Fruit fly (Drosophila melanogaster) whole organism, pupa: ENCODE data around the gene Nup358.

Source experiments
- CG10348 ChIP-seq: fragments of 200-800 bp; sonication (Bioruptor generic); IDR thresholded peaks from 2 replicates; pipeline ENCODE4 v1.3.6; 2022; ENCODE audit warnings: missing biosample characterization, missing genetic modification characterization
- CG12605 ChIP-seq: fragments of 200-800 bp; sonication (Bioruptor generic); IDR thresholded peaks from 2 replicates; pipeline ENCODE4 v1.3.6; 2022; ENCODE audit warnings: missing biosample characterization, missing genetic modification characterization
- CG13204 ChIP-seq: fragments of 200-800 bp; sonication (Bioruptor generic); optimal IDR thresholded peaks from 2 replicates; lab custom pipeline; 2018; ENCODE audit warnings: missing biosample characterization, mild to moderate bottlenecking, missing genetic modification characterization, moderate library complexity
- CG14655 ChIP-seq: fragments of 200-800 bp; sonication (Bioruptor generic); optimal IDR thresholded peaks from 3 replicates; lab custom pipeline; 2017; ENCODE audit warnings: mild to moderate bottlenecking, missing biosample characterization, missing genetic modification reagents, missing genetic modification characterization
- CG15710 ChIP-seq: fragments of 200-800 bp; sonication (Bioruptor generic); optimal IDR thresholded peaks from 2 replicates; lab custom pipeline; 2018; ENCODE audit warnings: missing biosample characterization, mild to moderate bottlenecking, missing genetic modification characterization, moderate library complexity
- CG17806 ChIP-seq: fragments of 200-800 bp; sonication (Bioruptor generic); optimal IDR thresholded peaks from 2 replicates; lab custom pipeline; 2018; ENCODE audit warnings: missing biosample characterization, mild to moderate bottlenecking, missing genetic modification characterization, moderate library complexity
- CG32121 ChIP-seq: fragments of 200-800 bp; sonication (Bioruptor generic); IDR thresholded peaks from 2 replicates; pipeline ENCODE4 v1.3.6; 2022; ENCODE audit warnings: missing biosample characterization, missing genetic modification characterization
- CG34367 ChIP-seq: fragments of 200-800 bp; sonication (Bioruptor generic); optimal IDR thresholded peaks from 2 replicates; lab custom pipeline; 2018; ENCODE audit warnings: missing biosample characterization, mild to moderate bottlenecking, missing genetic modification characterization
- CG4496 ChIP-seq: fragments of 200-800 bp; sonication (Bioruptor generic); IDR thresholded peaks from 3 replicates; pipeline ENCODE4 v1.3.6; 2022; ENCODE audit warnings: missing biosample characterization, missing genetic modification characterization
- CG8159 ChIP-seq: fragments of 200-800 bp; sonication (Bioruptor generic); optimal IDR thresholded peaks from 3 replicates; lab custom pipeline; 2018; ENCODE audit warnings: missing biosample characterization, mild to moderate bottlenecking, missing genetic modification characterization, moderate library complexity
- CG8301 ChIP-seq: fragments of 200-800 bp; sonication (Bioruptor generic); optimal IDR thresholded peaks from 2 replicates; lab custom pipeline; 2018; ENCODE audit warnings: missing biosample characterization, mild to moderate bottlenecking, missing genetic modification characterization
- CG9948 ChIP-seq: fragments of 200-800 bp; sonication (Bioruptor generic); optimal IDR thresholded peaks from 2 replicates; lab custom pipeline; 2018; ENCODE audit warnings: missing biosample characterization, mild to moderate bottlenecking, missing genetic modification characterization, moderate library complexity
- D1 ChIP-seq: fragments of 200-800 bp; sonication (Bioruptor generic); optimal IDR thresholded peaks from 2 replicates; lab custom pipeline; 2018; ENCODE audit warnings: missing biosample characterization, mild to moderate bottlenecking, missing genetic modification characterization, moderate library complexity
- EcR ChIP-seq: fragments of 200-800 bp; sonication (Bioruptor generic); optimal IDR thresholded peaks from 3 replicates; lab custom pipeline; 2019; ENCODE audit warnings: missing biosample characterization, missing genetic modification characterization, mild to moderate bottlenecking, moderate library complexity, missing genetic modification reagents
- Ets98B ChIP-seq: fragments of 200-800 bp; sonication (Bioruptor generic); IDR thresholded peaks from 2 replicates; pipeline ENCODE4 v1.3.6; 2022; ENCODE audit warnings: missing biosample characterization, missing genetic modification characterization
- Pif1A ChIP-seq: fragments of 200-800 bp; sonication (Bioruptor generic); optimal IDR thresholded peaks from 3 replicates; lab custom pipeline; 2016; ENCODE audit warnings: missing biosample characterization, missing genetic modification characterization
- Pif1B ChIP-seq: fragments of 200-800 bp; sonication (Bioruptor generic); optimal IDR thresholded peaks from 3 replicates; lab custom pipeline; 2016; ENCODE audit warnings: missing biosample characterization, missing genetic modification characterization
- Snoo ChIP-seq: fragments of 200-800 bp; sonication (Bioruptor generic); optimal IDR thresholded peaks from 3 replicates; lab custom pipeline; 2017; ENCODE audit warnings: missing biosample characterization, mild to moderate bottlenecking, missing genetic modification characterization, inconsistent platforms
- fd96Ca ChIP-seq: fragments of 200-800 bp; sonication (Bioruptor generic); IDR thresholded peaks from 3 replicates; pipeline ENCODE4 v1.3.6; 2022; ENCODE audit warnings: missing biosample characterization, missing genetic modification characterization
- gl ChIP-seq: fragments of 200-800 bp; sonication (Bioruptor generic); optimal IDR thresholded peaks from 2 replicates; lab custom pipeline; 2018; ENCODE audit warnings: missing biosample characterization, mild to moderate bottlenecking, missing genetic modification characterization
- rn ChIP-seq: fragments of 200-800 bp; sonication (Bioruptor generic); IDR thresholded peaks from 2 replicates; pipeline ENCODE4 v1.3.6; 2022; ENCODE audit warnings: missing biosample characterization, missing genetic modification characterization

Nup358 gene

DNA sequence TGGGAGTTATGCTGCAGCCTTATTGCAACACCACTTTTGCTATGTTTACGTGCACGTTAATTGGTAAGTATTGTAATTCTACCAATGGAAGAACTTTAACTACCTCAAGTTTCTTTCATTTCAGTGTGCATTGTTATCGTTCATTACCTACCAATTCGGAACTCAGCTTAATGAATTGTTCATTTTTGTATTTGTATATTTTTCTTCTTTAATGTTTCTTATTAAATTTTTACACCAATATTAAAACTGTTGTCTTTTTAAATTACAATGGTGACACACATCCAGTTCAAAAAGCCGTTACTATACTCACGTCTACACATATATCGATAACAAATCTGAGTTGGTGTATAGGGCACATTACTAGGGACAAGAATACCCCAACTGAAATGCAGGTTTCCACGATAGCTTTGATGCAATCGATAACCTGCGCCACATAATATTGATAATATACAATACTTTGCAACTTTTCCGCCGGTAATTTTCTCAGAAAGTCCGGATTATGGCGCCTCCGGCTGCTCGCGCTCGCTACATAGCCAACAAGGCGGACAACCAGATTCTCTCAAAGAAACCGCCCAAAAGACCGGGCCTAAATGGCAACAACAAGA is 27.8 kb upstream of the Nup358 start, which contains the start of gene Alg9:
Alg9 (plus strand) TSS at position 387 of the 605 bp plus-strand sequence.
- TF ChIP-seq CG8301 (tag; lab: Kevin White, UChicago), result no peak
- TF ChIP-seq, all 21 proteins: peak for 0

dm6 chr3R:25225483-25225882 is 23.7 kb upstream of the Nup358 start:
- TF ChIP-seq EcR (no peak), CG15710 (tag; lab: Kevin White, UChicago) (no peak), rn (GFP tag; lab: Robert Waterston, UW) (no peak), Ets98B (GFP tag; lab: Robert Waterston, UW) (no peak), CG17806 (tag; lab: Kevin White, UChicago) (no peak), Pif1B (no peak), CG9948 (tag; lab: Kevin White, UChicago) (no peak), gl (tag; lab: Kevin White, UChicago) (no peak), Snoo (tag; lab: Kevin White, UChicago) (no peak), CG4496 (GFP tag; lab: Robert Waterston, UW) (no peak), CG13204 (GFP tag; lab: Kevin White, UChicago) (no peak)

dm6 chr3R:25232271-25232989 is 16.7 kb upstream of the Nup358 start, which contains the start of gene Cad96Cb:
TSS of gene Cad96Cb (minus strand) at chr3R:25232321.
- TF ChIP-seq CG15710 (tag; lab: Kevin White, UChicago), result peak; percentile 91
- peak; percentile 93 for TF ChIP-seq Pif1A (GFP tag; lab: Kevin White, UChicago)
- TF ChIP-seq Pif1B, result peak; percentile 90
- TF ChIP-seq CG34367 (tag; lab: Kevin White, UChicago), result peak; percentile 82
- TF ChIP-seq CG17806 (tag; lab: Kevin White, UChicago), result peak; percentile 84
- peak; percentile 92 for TF ChIP-seq CG8159 (tag; lab: Kevin White, UChicago)
- TF ChIP-seq EcR, result no peak
- peak; percentile 49 for TF ChIP-seq CG12605 (GFP tag; lab: Robert Waterston, UW)
- TF ChIP-seq CG4496 (GFP tag; lab: Robert Waterston, UW), result peak; percentile 76; the same call in 2 of the 3 replicates
- peak; percentile 71; the same call in 1 of the 2 replicates for TF ChIP-seq CG32121 (GFP tag; lab: Robert Waterston, UW)
- TF ChIP-seq CG10348 (GFP tag; lab: Robert Waterston, UW), result 0 out of 2 replicates have a peak, but pooled peaks have one; percentile 7
- peak; percentile 68 for TF ChIP-seq gl (tag; lab: Kevin White, UChicago)
- TF ChIP-seq fd96Ca (GFP tag; lab: Robert Waterston, UW), result peak; percentile 56
- TF ChIP-seq Ets98B (GFP tag; lab: Robert Waterston, UW), result peak; percentile 64
- peak; percentile 54 for TF ChIP-seq rn (GFP tag; lab: Robert Waterston, UW)
- TF ChIP-seq CG9948 (tag; lab: Kevin White, UChicago), result peak; percentile 92
- TF ChIP-seq D1, result peak; percentile 73
- TF ChIP-seq Snoo (tag; lab: Kevin White, UChicago), result peak; percentile 92
- peak; percentile 97 for TF ChIP-seq CG14655 (GFP tag; lab: Kevin White, UChicago)
- TF ChIP-seq CG8301 (tag; lab: Kevin White, UChicago), result peak; percentile 94
- peak; percentile 67 for TF ChIP-seq CG13204 (GFP tag; lab: Kevin White, UChicago)
- TF ChIP-seq, all 21 proteins: peak for 20

- no peak for TF ChIP-seq Snoo (tag; lab: Kevin White, UChicago)
- TF ChIP-seq gl (tag; lab: Kevin White, UChicago), result no peak
- TF ChIP-seq Pif1B, result no peak
- no peak for TF ChIP-seq CG14655 (GFP tag; lab: Kevin White, UChicago)
- no peak for TF ChIP-seq CG8301 (tag; lab: Kevin White, UChicago)
- TF ChIP-seq CG13204 (GFP tag; lab: Kevin White, UChicago), result no peak
- no peak for TF ChIP-seq Ets98B (GFP tag; lab: Robert Waterston, UW)
- TF ChIP-seq D1, result no peak
- no peak for TF ChIP-seq CG8159 (tag; lab: Kevin White, UChicago)
- no peak for TF ChIP-seq CG17806 (tag; lab: Kevin White, UChicago)
- no peak for TF ChIP-seq rn (GFP tag; lab: Robert Waterston, UW)
- no peak for TF ChIP-seq CG10348 (GFP tag; lab: Robert Waterston, UW)
- no peak for TF ChIP-seq fd96Ca (GFP tag; lab: Robert Waterston, UW)
- TF ChIP-seq CG32121 (GFP tag; lab: Robert Waterston, UW), result no peak
- no peak for TF ChIP-seq Pif1A (GFP tag; lab: Kevin White, UChicago)
- TF ChIP-seq CG34367 (tag; lab: Kevin White, UChicago), result no peak
Measured at dm6 chr3R:25235362-25235761, 13.8 kb upstream of the Nup358 start, which contains the start of gene Sil1. TSS of gene Sil1 (minus strand) at chr3R:25235529.

DNA sequence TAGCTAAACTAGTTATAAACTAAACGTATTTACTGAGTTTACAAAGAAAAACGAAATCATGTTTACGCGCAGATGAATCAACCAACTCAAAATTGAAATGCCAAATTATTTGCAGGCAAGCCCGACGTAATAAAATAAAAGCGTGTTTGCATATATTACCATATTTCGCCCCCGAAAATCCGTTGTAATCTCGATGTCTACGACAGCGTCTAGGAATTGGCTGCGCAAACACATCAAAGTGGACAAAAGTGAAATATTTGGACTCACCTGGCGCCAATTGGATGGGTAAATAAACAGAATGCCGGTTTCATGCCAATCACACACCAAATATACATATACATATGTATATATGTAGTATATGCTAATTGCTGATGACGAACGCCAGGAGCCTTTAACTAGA is 13.0 kb upstream of the Nup358 start:
- TF ChIP-seq CG4496 (GFP tag; lab: Robert Waterston, UW), result no peak
- no peak for TF ChIP-seq CG12605 (GFP tag; lab: Robert Waterston, UW)
- no peak for TF ChIP-seq Ets98B (GFP tag; lab: Robert Waterston, UW)
- no peak for TF ChIP-seq CG9948 (tag; lab: Kevin White, UChicago)
- TF ChIP-seq CG8159 (tag; lab: Kevin White, UChicago), result no peak
- TF ChIP-seq Pif1A (GFP tag; lab: Kevin White, UChicago), result no peak
- TF ChIP-seq CG15710 (tag; lab: Kevin White, UChicago), result no peak
- TF ChIP-seq, all 21 proteins: peak for 0
